Worm (Caenorhabditis elegans) whole organism, L2 larva: ENCODE data around the gene jmjd-3.2.

Source experiments
- nhr-6 ChIP-seq: fragments of 150-350 bp; optimal IDR thresholded peaks from 2 replicates; lab custom pipeline; 2014; ENCODE audit warnings: missing biosample characterization, missing genetic modification characterization
- nhr-77 ChIP-seq: fragments of 150-350 bp; optimal IDR thresholded peaks from 2 replicates; lab custom pipeline; 2014; ENCODE audit warnings: missing biosample characterization, missing genetic modification characterization
- sem-4 ChIP-seq: fragments of 150-350 bp; optimal IDR thresholded peaks from 2 replicates; lab custom pipeline; 2014; ENCODE audit warnings: missing biosample characterization, missing genetic modification reagents, missing genetic modification characterization

- TF ChIP-seq nhr-77 (tag; lab: Kevin White, UChicago) (no peak), sem-4 (tag; lab: Kevin White, UChicago) (no peak), nhr-6 (tag; lab: Kevin White, UChicago) (no peak)
These were observed 23.3 kb upstream of the jmjd-3.2 start, which contains the start of gene F23D12.11 for ce11 chrX:14424673-14425072.
